Fruit fly (Drosophila melanogaster): Measurements from ENCODE around the gene kar.
A peak's percentile ranks its signal among the peaks of the same experiment; 100 is the strongest.

The kar gene

DNA sequence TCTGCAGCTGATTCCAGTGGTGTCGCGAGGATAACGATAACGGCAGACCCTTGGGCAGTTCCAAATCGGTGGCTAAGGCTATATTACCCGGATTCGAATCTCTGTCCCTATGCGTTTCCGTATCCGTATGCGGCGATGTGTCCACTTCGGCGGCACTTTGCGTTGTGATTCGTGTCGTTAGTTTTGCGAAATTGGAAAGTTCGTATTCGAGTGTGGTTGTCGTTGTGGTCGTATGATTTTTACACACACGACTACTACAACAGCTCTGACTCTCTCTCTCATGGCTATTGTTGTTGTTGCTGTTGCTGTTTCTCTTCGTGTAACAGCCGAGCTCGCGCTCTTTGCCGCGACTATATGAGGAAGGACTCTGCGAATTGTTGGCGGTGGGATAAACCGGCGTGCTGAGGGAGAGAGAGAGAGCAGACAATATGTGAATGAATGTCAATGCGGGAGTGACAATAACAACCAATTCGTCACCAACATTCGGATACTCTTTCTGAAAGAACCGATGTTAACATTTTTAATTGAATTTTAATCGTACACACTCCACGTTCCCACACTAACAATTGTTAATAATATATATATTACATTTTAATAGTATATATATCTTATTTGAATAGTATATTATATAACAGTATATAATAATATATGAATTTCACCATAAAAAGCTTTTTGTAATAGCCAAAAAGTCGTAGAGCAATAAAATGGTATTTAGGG, 30.6 kb upstream of the kar start (continued):
- no peak for TF ChIP-seq CG7963 (GFP tag; IDR thresholded peaks at IDR 0.05; ENCODE audit: partially characterized antibody)
- no peak for TF ChIP-seq fu2 (GFP tag; optimal IDR thresholded peaks at IDR 0.05)
- TF ChIP-seq TFAM (GFP tag; optimal IDR thresholded peaks at IDR 0.05), result no peak
- TF ChIP-seq NC2α (GFP tag; optimal IDR thresholded peaks at IDR 0.05), result no peak
- TF ChIP-seq bsh (GFP tag; optimal IDR thresholded peaks at IDR 0.05), result peak; percentile 17 to 33
- peak; percentile 9 for TF ChIP-seq B-H2 (GFP tag; optimal IDR thresholded peaks at IDR 0.05)
- TF ChIP-seq CG14441 (GFP tag; IDR thresholded peaks at IDR 0.05), result no peak
- no peak for TF ChIP-seq CG17568 (GFP tag; optimal IDR thresholded peaks at IDR 0.05)
- TF ChIP-seq CG4617 (GFP tag; optimal IDR thresholded peaks at IDR 0.05; ENCODE audit: borderline replicate concordance), result no peak
- no peak for TF ChIP-seq eve (GFP tag; optimal IDR thresholded peaks at IDR 0.05)
- TF ChIP-seq hb (GFP tag; IDR thresholded peaks at IDR 0.05; ENCODE audit: partially characterized antibody), result no peak
- peak; percentile 26 for TF ChIP-seq CG9437 (GFP tag; optimal IDR thresholded peaks at IDR 0.05)
- TF ChIP-seq zen (tag; optimal IDR thresholded peaks at IDR 0.05), result no peak
- TF ChIP-seq Hmr (GFP tag; optimal IDR thresholded peaks at IDR 0.05), result peak; percentile 41
- TF ChIP-seq NfI (GFP tag; optimal IDR thresholded peaks at IDR 0.05), result no peak
- no peak for TF ChIP-seq pros (GFP tag; optimal IDR thresholded peaks at IDR 0.05)
- no peak for TF ChIP-seq B-H1 (GFP tag; IDR thresholded peaks at IDR 0.05)
- no peak for TF ChIP-seq Gug (GFP tag; IDR thresholded peaks at IDR 0.05)
- no peak for TF ChIP-seq tap (tag; optimal IDR thresholded peaks at IDR 0.05)
- TF ChIP-seq nau (GFP tag; optimal IDR thresholded peaks at IDR 0.05), result no peak
- no peak for TF ChIP-seq CG34422 (GFP tag; IDR thresholded peaks at IDR 0.05)
- no peak for TF ChIP-seq CG30020 (tag; optimal IDR thresholded peaks at IDR 0.05)
- no peak for TF ChIP-seq slou (GFP tag; optimal IDR thresholded peaks at IDR 0.05)
- TF ChIP-seq h (optimal IDR thresholded peaks at IDR 0.05), result no peak
- TF ChIP-seq CG9932 (GFP tag; IDR thresholded peaks at IDR 0.05), result no peak
- peak; percentile 69 for TF ChIP-seq CG2712 (tag; optimal IDR thresholded peaks at IDR 0.05)
- TF ChIP-seq CG14710 (tag; optimal IDR thresholded peaks at IDR 0.05), result peak; percentile 3
- TF ChIP-seq CG6689 (GFP tag; IDR thresholded peaks at IDR 0.05), result no peak
- no peak for TF ChIP-seq gt (GFP tag; IDR thresholded peaks at IDR 0.05)
- TF ChIP-seq exex (tag; optimal IDR thresholded peaks at IDR 0.05), result peak; percentile 4
- TF ChIP-seq CG7357 (GFP tag; IDR thresholded peaks at IDR 0.05), result no peak
- TF ChIP-seq CG3847 (GFP tag; IDR thresholded peaks at IDR 0.05), result no peak
- TF ChIP-seq Side (GFP tag; optimal IDR thresholded peaks at IDR 0.05), result no peak
- no peak for TF ChIP-seq Nf-YC (tag; optimal IDR thresholded peaks at IDR 0.05)
- no peak for TF ChIP-seq toy (GFP tag; IDR thresholded peaks at IDR 0.05)
- no peak for TF ChIP-seq Spps (tag; optimal IDR thresholded peaks at IDR 0.05)
- TF ChIP-seq CG14965 (GFP tag; optimal IDR thresholded peaks at IDR 0.05; ENCODE audit: borderline replicate concordance), result no peak
- TF ChIP-seq dmrt99B (tag; optimal IDR thresholded peaks at IDR 0.05), result peak; percentile 57
- TF ChIP-seq CG1024 (GFP tag; IDR thresholded peaks at IDR 0.05), result no peak
- no peak for TF ChIP-seq inv (GFP tag; IDR thresholded peaks at IDR 0.05; ENCODE audit: partially characterized antibody)
- TF ChIP-seq ato (GFP tag; IDR thresholded peaks at IDR 0.05; ENCODE audit: partially characterized antibody), result peak; percentile 37; the same call in 1 of the 2 replicates
- no peak for TF ChIP-seq Camta (GFP tag; optimal IDR thresholded peaks at IDR 0.05)
- no peak for TF ChIP-seq CG8388 (GFP tag; optimal IDR thresholded peaks at IDR 0.05)
- TF ChIP-seq CG17829 (tag; optimal IDR thresholded peaks at IDR 0.05), result peak; percentile 40
- TF ChIP-seq Dbx (GFP tag; IDR thresholded peaks at IDR 0.05), result no peak
- TF ChIP-seq shn (GFP tag; optimal IDR thresholded peaks at IDR 0.05), result no peak
- TF ChIP-seq unc-4 (GFP tag; IDR thresholded peaks at IDR 0.05; ENCODE audit: partially characterized antibody), result peak; percentile 20; the same call in 1 of the 2 replicates
- peak; percentile 30; the same call in 1 of the 2 replicates for TF ChIP-seq stc (GFP tag; IDR thresholded peaks at IDR 0.05)
- no peak for TF ChIP-seq gce (GFP tag; IDR thresholded peaks at IDR 0.05)
- TF ChIP-seq sens (GFP tag), result no peak
